Fruit fly (Drosophila melanogaster) whole organism, prepupa: Measurements from ENCODE around the gene Rbm13.

Source experiments
- Blimp-1 ChIP-seq: fragments of 200-800 bp; sonication (Bioruptor generic); optimal IDR thresholded peaks from 3 replicates; lab custom pipeline; 2017; ENCODE audit warnings: missing biosample characterization, missing genetic modification characterization, mild to moderate bottlenecking, moderate library complexity, missing genetic modification reagents
- CG11294 ChIP-seq: fragments of 200-800 bp; sonication (Bioruptor generic); IDR thresholded peaks from 2 replicates; pipeline ENCODE4 v1.3.6; 2022; ENCODE audit warnings: missing biosample characterization, missing genetic modification characterization
- CG11762 ChIP-seq: fragments of 200-800 bp; sonication (Bioruptor generic); optimal IDR thresholded peaks from 3 replicates; lab custom pipeline; 2016; ENCODE audit warnings: missing biosample characterization, missing genetic modification characterization; ENCODE audit not compliant: insufficient read depth
- CG11902 ChIP-seq: fragments of 200-800 bp; sonication (Bioruptor generic); optimal IDR thresholded peaks from 3 replicates; lab custom pipeline; 2016; ENCODE audit warnings: missing biosample characterization, missing genetic modification characterization
- CG1621 ChIP-seq: fragments of 200-800 bp; sonication (Bioruptor generic); optimal IDR thresholded peaks from 3 replicates; lab custom pipeline; 2018; ENCODE audit warnings: missing biosample characterization, mild to moderate bottlenecking, missing genetic modification characterization
- CG16779 ChIP-seq: fragments of 200-800 bp; sonication (Bioruptor generic); optimal IDR thresholded peaks from 3 replicates; lab custom pipeline; 2017; ENCODE audit warnings: missing biosample characterization, mild to moderate bottlenecking, missing genetic modification characterization
- CG3032 ChIP-seq: fragments of 200-800 bp; optimal IDR thresholded peaks from 2 replicates; lab custom pipeline; 2019; ENCODE audit warnings: missing biosample characterization, mild to moderate bottlenecking, missing genetic modification characterization, moderate library complexity
- CG31627 ChIP-seq: fragments of 200-800 bp; sonication (Bioruptor generic); optimal IDR thresholded peaks from 3 replicates; lab custom pipeline; 2016; ENCODE audit warnings: missing biosample characterization, missing genetic modification characterization
- CG32006 ChIP-seq: fragments of 200-800 bp; sonication (Bioruptor generic); optimal IDR thresholded peaks from 3 replicates; lab custom pipeline; 2017; ENCODE audit warnings: missing biosample characterization, mild to moderate bottlenecking, missing genetic modification characterization
- CG34406 ChIP-seq: fragments of 200-800 bp; sonication (Bioruptor generic); optimal IDR thresholded peaks from 3 replicates; lab custom pipeline; 2016; ENCODE audit warnings: missing biosample characterization, missing genetic modification characterization
- CG3919 ChIP-seq: fragments of 200-800 bp; sonication (Bioruptor generic); optimal IDR thresholded peaks from 3 replicates; lab custom pipeline; 2016; ENCODE audit warnings: missing biosample characterization, missing genetic modification characterization
- CG6163 ChIP-seq: fragments of 200-800 bp; sonication (Bioruptor generic); IDR thresholded peaks from 3 replicates; pipeline ENCODE4 v1.3.6; 2022; ENCODE audit warnings: missing biosample characterization, missing genetic modification characterization
- CG6276 ChIP-seq: fragments of 200-800 bp; sonication (Bioruptor generic); optimal IDR thresholded peaks from 2 replicates; lab custom pipeline; 2017; ENCODE audit warnings: missing biosample characterization, mild to moderate bottlenecking, missing genetic modification characterization
- CG6792 ChIP-seq: fragments of 200-800 bp; sonication (Bioruptor generic); optimal IDR thresholded peaks from 3 replicates; lab custom pipeline; 2016; ENCODE audit warnings: missing biosample characterization, missing genetic modification characterization
- CG6808 ChIP-seq: fragments of 200-800 bp; sonication (Bioruptor generic); optimal IDR thresholded peaks from 3 replicates; lab custom pipeline; 2017; ENCODE audit warnings: missing biosample characterization, missing genetic modification characterization, mild to moderate bottlenecking, moderate library complexity, missing genetic modification reagents
- CG6854 ChIP-seq: fragments of 200-800 bp; sonication (Bioruptor generic); optimal IDR thresholded peaks from 2 replicates; lab custom pipeline; 2017; ENCODE audit warnings: missing biosample characterization, mild to moderate bottlenecking, missing genetic modification characterization
- CG7368 ChIP-seq: fragments of 200-800 bp; sonication (Bioruptor generic); optimal IDR thresholded peaks from 3 replicates; lab custom pipeline; 2016; ENCODE audit warnings: missing biosample characterization, missing genetic modification characterization
- CG8119 ChIP-seq: fragments of 200-800 bp; sonication (Bioruptor generic); IDR thresholded peaks from 3 replicates; pipeline ENCODE4 v1.3.6; 2022; ENCODE audit warnings: missing biosample characterization, missing genetic modification characterization
- CG8632 ChIP-seq: fragments of 200-800 bp; sonication (Bioruptor generic); optimal IDR thresholded peaks from 3 replicates; lab custom pipeline; 2016; ENCODE audit warnings: missing biosample characterization, missing genetic modification characterization
- CG9139 ChIP-seq: fragments of 200-800 bp; sonication (Bioruptor generic); optimal IDR thresholded peaks from 3 replicates; lab custom pipeline; 2017; ENCODE audit warnings: missing biosample characterization, mild to moderate bottlenecking, missing genetic modification characterization
- Eip75B ChIP-seq: fragments of 200-800 bp; sonication (Bioruptor generic); optimal IDR thresholded peaks from 3 replicates; lab custom pipeline; 2016; ENCODE audit warnings: missing biosample characterization, missing genetic modification characterization
- Eip78C ChIP-seq: fragments of 200-800 bp; sonication (Bioruptor generic); peaks from one replicate; lab custom pipeline; 2016; ENCODE audit warnings: missing biosample characterization, missing genetic modification characterization
- Eip93F ChIP-seq: fragments of 200-800 bp; sonication (Bioruptor generic); optimal IDR thresholded peaks from 2 replicates; lab custom pipeline; 2016; ENCODE audit warnings: missing biosample characterization, mild to moderate bottlenecking, missing genetic modification characterization
- Ets21C ChIP-seq: fragments of 200-800 bp; sonication (Bioruptor generic); optimal IDR thresholded peaks from 3 replicates; lab custom pipeline; 2016; ENCODE audit warnings: missing biosample characterization, missing genetic modification characterization
- Ets96B ChIP-seq: fragments of 200-800 bp; optimal IDR thresholded peaks from 2 replicates; lab custom pipeline; 2019; ENCODE audit warnings: missing biosample characterization, mild to moderate bottlenecking, missing genetic modification characterization, moderate library complexity
- Gug ChIP-seq: fragments of 200-800 bp; sonication (Bioruptor generic); IDR thresholded peaks from 2 replicates; pipeline ENCODE4 v1.3.6; 2022; ENCODE audit warnings: missing biosample characterization, missing genetic modification characterization
- Hr38 ChIP-seq: sonication (Bioruptor generic); optimal IDR thresholded peaks from 2 replicates; lab custom pipeline; 2016; ENCODE audit warnings: missing biosample characterization, missing genetic modification characterization
- Lpt ChIP-seq: fragments of 200-800 bp; sonication (Bioruptor generic); optimal IDR thresholded peaks from 3 replicates; lab custom pipeline; 2016; ENCODE audit warnings: missing biosample characterization, missing genetic modification characterization
- Met ChIP-seq: fragments of 200-800 bp; sonication (Bioruptor generic); optimal IDR thresholded peaks from 3 replicates; lab custom pipeline; 2016; ENCODE audit warnings: missing biosample characterization, missing genetic modification characterization
- Sox102F ChIP-seq: fragments of 200-800 bp; sonication (Bioruptor generic); optimal IDR thresholded peaks from 2 replicates; lab custom pipeline; 2016; ENCODE audit warnings: missing biosample characterization, mild to moderate bottlenecking, missing genetic modification characterization
- Sox14 ChIP-seq: fragments of 200-800 bp; sonication (Bioruptor generic); optimal IDR thresholded peaks from 3 replicates; lab custom pipeline; 2016; ENCODE audit warnings: missing biosample characterization, missing genetic modification characterization
- Sox15 ChIP-seq: fragments of 200-800 bp; sonication (Bioruptor generic); optimal IDR thresholded peaks from 3 replicates; lab custom pipeline; 2016; ENCODE audit warnings: missing biosample characterization, missing genetic modification characterization
- achi ChIP-seq: fragments of 200-800 bp; sonication (Bioruptor generic); optimal IDR thresholded peaks from 3 replicates; lab custom pipeline; 2016; ENCODE audit warnings: missing biosample characterization, missing genetic modification characterization
- acj6 ChIP-seq: fragments of 200-800 bp; sonication (Bioruptor generic); optimal IDR thresholded peaks from 3 replicates; lab custom pipeline; 2016; ENCODE audit warnings: missing biosample characterization, missing genetic modification characterization
- cyc ChIP-seq: fragments of 200-800 bp; sonication (Bioruptor generic); optimal IDR thresholded peaks from 3 replicates; lab custom pipeline; 2016; ENCODE audit warnings: missing biosample characterization, missing genetic modification characterization
- dac ChIP-seq: fragments of 200-800 bp; sonication (Bioruptor generic); optimal IDR thresholded peaks from 2 replicates; lab custom pipeline; 2017; ENCODE audit warnings: missing biosample characterization, mild to moderate bottlenecking, missing genetic modification characterization
- dsx ChIP-seq: fragments of 200-800 bp; optimal IDR thresholded peaks from 3 replicates; lab custom pipeline; 2019; ENCODE audit warnings: missing biosample characterization, mild to moderate bottlenecking, missing genetic modification characterization, moderate library complexity; ENCODE audit not compliant: poor library complexity, severe bottlenecking
- eg ChIP-seq: fragments of 200-800 bp; sonication (Bioruptor generic); IDR thresholded peaks from 3 replicates; pipeline ENCODE4 v1.3.6; 2022; ENCODE audit warnings: missing biosample characterization, missing genetic modification characterization
- esn ChIP-seq: fragments of 200-800 bp; sonication (Bioruptor generic); optimal IDR thresholded peaks from 2 replicates; lab custom pipeline; 2016; ENCODE audit warnings: missing biosample characterization, mild to moderate bottlenecking, missing genetic modification characterization, moderate library complexity
- fd85E ChIP-seq: fragments of 200-800 bp; sonication (Bioruptor generic); optimal IDR thresholded peaks from 3 replicates; lab custom pipeline; 2016; ENCODE audit warnings: missing biosample characterization, missing genetic modification characterization
- fkh ChIP-seq: fragments of 200-800 bp; sonication (Bioruptor generic); optimal IDR thresholded peaks from 3 replicates; lab custom pipeline; 2017; ENCODE audit warnings: missing biosample characterization, mild to moderate bottlenecking, missing genetic modification characterization, moderate library complexity
- lz ChIP-seq: fragments of 200-800 bp; sonication (Bioruptor generic); optimal IDR thresholded peaks from 3 replicates; lab custom pipeline; 2016; ENCODE audit warnings: missing biosample characterization, missing genetic modification characterization
- net ChIP-seq: fragments of 200-800 bp; sonication (Bioruptor generic); optimal IDR thresholded peaks from 3 replicates; lab custom pipeline; 2016; ENCODE audit warnings: missing biosample characterization, missing genetic modification characterization
- salr ChIP-seq, 2 experiments: fragments of 200-800 bp; sonication (Bioruptor generic); optimal IDR thresholded peaks; 3 replicates each; lab custom pipeline; 2016 to 2018; ENCODE audit warnings: missing biosample characterization in 2 of 2, missing genetic modification characterization in 2 of 2, mild to moderate bottlenecking in 1 of 2
- spab ChIP-seq: fragments of 200-800 bp; sonication (Bioruptor generic); optimal IDR thresholded peaks from 2 replicates; lab custom pipeline; 2017; ENCODE audit warnings: missing biosample characterization, mild to moderate bottlenecking, missing genetic modification characterization, missing genetic modification reagents
- svp ChIP-seq: fragments of 200-800 bp; sonication (Bioruptor generic); peaks from one replicate; lab custom pipeline; 2016; ENCODE audit warnings: missing biosample characterization, missing genetic modification characterization
- topi ChIP-seq: fragments of 200-800 bp; sonication (Bioruptor generic); optimal IDR thresholded peaks from 3 replicates; lab custom pipeline; 2016; ENCODE audit warnings: missing biosample characterization, missing genetic modification characterization
- vri ChIP-seq: fragments of 200-800 bp; sonication (Bioruptor generic); optimal IDR thresholded peaks from 3 replicates; lab custom pipeline; 2016; ENCODE audit warnings: missing biosample characterization, mild to moderate bottlenecking, missing genetic modification characterization

The Rbm13 gene

DNA sequence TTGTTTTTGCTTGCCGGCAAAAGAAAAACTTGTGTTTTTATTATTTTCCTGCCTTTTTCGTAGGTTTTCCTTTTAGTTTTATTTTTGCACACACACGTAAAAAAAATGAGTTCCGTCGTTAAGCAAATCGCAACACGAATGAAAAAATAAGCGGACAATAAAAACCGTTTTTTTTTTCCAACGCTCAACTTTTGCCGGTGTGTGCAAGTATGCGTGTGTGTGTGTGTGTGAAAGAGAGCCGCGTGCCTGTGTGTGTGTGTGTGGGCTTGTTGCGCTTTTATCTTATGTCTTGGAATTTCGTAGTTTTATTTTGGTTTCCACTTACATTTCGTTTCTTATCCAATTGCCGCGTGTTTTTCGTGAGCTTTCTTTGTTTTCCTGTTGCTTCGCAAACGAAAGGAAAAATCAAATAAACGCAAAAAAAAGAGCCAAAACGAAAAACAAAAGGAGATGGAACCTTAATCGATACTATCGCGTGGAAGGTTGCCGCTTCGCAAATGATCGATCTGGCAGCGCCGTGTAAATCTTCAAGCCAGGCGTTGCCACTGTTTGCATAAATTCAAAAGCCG lies 3.6 kb upstream of the Rbm13 start, which contains the start of gene Moe (continued):
- TF ChIP-seq CG9139 (GFP tag; lab: Kevin White, UChicago) (peak; percentile 63), CG6854 (no peak), CG7368 (GFP tag; lab: Kevin White, UChicago) (no peak), CG6808 (GFP tag; lab: Kevin White, UChicago) (peak; percentile 71), cyc (GFP tag; lab: Kevin White, UChicago) (peak; percentile 62), CG6276 (GFP tag; lab: Kevin White, UChicago) (peak; percentile 85), CG11902 (GFP tag; lab: Kevin White, UChicago) (peak; percentile 22), CG34406 (GFP tag; lab: Kevin White, UChicago) (no peak), Sox15 (GFP tag; lab: Kevin White, UChicago) (peak; percentile 27), net (peak; percentile 44), achi (GFP tag; lab: Kevin White, UChicago) (peak; percentile 39), CG16779 (peak; percentile 78), Eip75B (GFP tag; lab: Kevin White, UChicago) (peak; percentile 28), spab (GFP tag; lab: Kevin White, UChicago) (peak; percentile 38), Eip93F (GFP tag; lab: Kevin White, UChicago) (no peak), CG11762 (GFP tag; lab: Kevin White, UChicago) (peak; percentile 4), Ets21C (GFP tag; lab: Kevin White, UChicago) (peak; percentile 35), Blimp-1 (GFP tag; lab: Kevin White, UChicago) (peak; percentile 9), Hr38 (GFP tag; lab: Kevin White, UChicago) (peak; percentile 1), CG8119 (peak; percentile 74)

dm6 chrX:8900094-8900493 lies 1.4 kb upstream of the Rbm13 start, which contains the start of gene Uros1:
TSS of gene Uros1 (minus strand) at chrX:8900264.
- TF ChIP-seq fkh (no peak), dsx (GFP tag; lab: Kevin White, UChicago) (no peak), salr (GFP tag; optimal IDR thresholded peaks at IDR 0.05; lab: Kevin White, UChicago) (no peak), CG32006 (GFP tag; lab: Kevin White, UChicago) (no peak), dac (no peak), CG34406 (GFP tag; lab: Kevin White, UChicago) (no peak), lz (peak; percentile 46), Eip93F (GFP tag; lab: Kevin White, UChicago) (no peak), eg (GFP tag; lab: Robert Waterston, UW) (peak; percentile 62), vri (no peak), Sox15 (GFP tag; lab: Kevin White, UChicago) (no peak), CG11902 (GFP tag; lab: Kevin White, UChicago) (no peak), CG6276 (GFP tag; lab: Kevin White, UChicago) (no peak), Eip78C (GFP tag; lab: Kevin White, UChicago) (no peak), Sox14 (GFP tag; lab: Kevin White, UChicago) (peak; percentile 33), spab (GFP tag; lab: Kevin White, UChicago) (no peak), CG11762 (GFP tag; lab: Kevin White, UChicago) (no peak), CG31627 (GFP tag; lab: Kevin White, UChicago) (peak; percentile 19), fd85E (GFP tag; lab: Kevin White, UChicago) (no peak), CG6792 (GFP tag; lab: Kevin White, UChicago) (no peak), CG8632 (GFP tag; lab: Kevin White, UChicago) (no peak), esn (GFP tag; lab: Kevin White, UChicago) (peak; percentile 33), svp (peak; percentile 67), Gug (GFP tag; lab: Robert Waterston, UW) (no peak), CG11294 (GFP tag; lab: Robert Waterston, UW) (no peak), achi (GFP tag; lab: Kevin White, UChicago) (peak; percentile 22), CG7368 (GFP tag; lab: Kevin White, UChicago) (no peak), topi (GFP tag; lab: Kevin White, UChicago) (peak; percentile 33), Sox102F (GFP tag; lab: Kevin White, UChicago) (peak; percentile 4), CG3919 (GFP tag; lab: Kevin White, UChicago) (peak; percentile 11), Ets96B (tag; lab: Kevin White, UChicago) (no peak), acj6 (GFP tag; lab: Kevin White, UChicago) (peak; percentile 25), cyc (GFP tag; lab: Kevin White, UChicago) (peak; percentile 3), CG6808 (GFP tag; lab: Kevin White, UChicago) (no peak), CG1621 (tag; lab: Kevin White, UChicago) (no peak), Hr38 (GFP tag; lab: Kevin White, UChicago) (no peak), CG3032 (tag; lab: Kevin White, UChicago) (no peak), Met (GFP tag; lab: Kevin White, UChicago) (peak; percentile 28), Lpt (GFP tag; lab: Kevin White, UChicago) (no peak), CG6163 (GFP tag; lab: Robert Waterston, UW) (peak; percentile 51; the same call in 2 of the 3 replicates)
